In the genomic region with DNA sequence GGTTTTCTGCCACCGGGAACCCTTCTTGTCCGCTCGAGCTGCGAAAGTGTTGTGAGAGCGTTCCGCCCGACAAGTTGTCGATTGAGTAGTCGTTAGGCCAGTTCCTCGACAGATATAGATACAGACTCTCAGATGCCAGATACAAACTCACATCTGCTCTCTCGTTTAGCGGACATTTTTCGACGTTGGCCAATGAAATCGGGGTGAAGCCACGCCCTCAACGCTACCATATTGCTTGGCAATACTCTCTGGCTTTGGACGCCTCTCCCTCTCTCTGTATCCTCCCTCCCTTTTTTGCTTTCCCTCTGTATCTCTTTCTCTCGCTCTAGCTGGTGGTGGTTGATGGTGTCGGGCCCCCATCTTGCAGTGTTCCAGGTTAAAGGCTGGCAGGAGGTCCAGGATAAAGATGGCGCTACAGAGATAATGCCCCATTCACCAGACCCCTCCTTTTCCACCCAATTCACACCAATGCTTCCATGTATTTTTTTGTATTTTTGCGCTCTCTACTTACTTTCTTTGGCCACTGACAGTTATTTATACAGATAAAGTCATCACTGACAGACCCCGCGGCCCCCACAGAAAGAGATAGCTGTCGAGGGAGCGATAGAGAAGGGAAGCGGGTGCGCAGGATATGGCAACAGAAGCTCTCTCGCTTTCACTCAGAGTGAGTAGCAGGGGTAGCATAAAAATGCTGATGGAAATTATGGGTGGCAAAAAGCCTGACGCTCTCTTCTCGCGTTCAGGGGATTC, we compare ENCODE assay signal across 1 fruit fly cellular context.
TF ChIP-seq lines count a peak whose summit lies in the region.

A gene (minus strand): TSS at position 51 of the 750 bp plus-strand sequence.

TF ChIP-seq in whole organism, embryonic, 481 proteins besides CTCF, POLR2A, EP300 and RAD21 (continued from another document):
- TF ChIP-seq sima (GFP tag; optimal IDR thresholded peaks at IDR 0.05; lab: Kevin White, UChicago): no peak
- no peak for TF ChIP-seq Hmx (GFP tag; optimal IDR thresholded peaks at IDR 0.05; lab: Kevin White, UChicago)
- no peak for TF ChIP-seq Asciz (GFP tag; optimal IDR thresholded peaks at IDR 0.05; lab: Kevin White, UChicago)
- peak; percentile 98 for TF ChIP-seq Nf-YC (tag; optimal IDR thresholded peaks at IDR 0.05; lab: Kevin White, UChicago)
- no peak for TF ChIP-seq fd64A (GFP tag; optimal IDR thresholded peaks at IDR 0.05; lab: Kevin White, UChicago)
- no peak for TF ChIP-seq chn (GFP tag; optimal IDR thresholded peaks at IDR 0.05; lab: Kevin White, UChicago)
- peak; percentile 12 for TF ChIP-seq D (optimal IDR thresholded peaks at IDR 0.05; lab: Kevin White, UChicago)
- no peak for TF ChIP-seq D (GFP tag; optimal IDR thresholded peaks at IDR 0.05; lab: Kevin White, UChicago)
- TF ChIP-seq Doc2 (GFP tag; IDR thresholded peaks at IDR 0.05; lab: Robert Waterston, UW): no peak
- TF ChIP-seq Dad (GFP tag; optimal IDR thresholded peaks at IDR 0.05; lab: Kevin White, UChicago): no peak
- no peak for TF ChIP-seq gsb (GFP tag; IDR thresholded peaks at IDR 0.05; lab: Robert Waterston, UW)
- no peak for TF ChIP-seq Adf1 (GFP tag; IDR thresholded peaks at IDR 0.05; lab: Robert Waterston, UW)
- 0 out of 2 replicates have a peak, but pooled peaks have one; percentile 17 for TF ChIP-seq hbn (GFP tag; IDR thresholded peaks at IDR 0.05; lab: Robert Waterston, UW; ENCODE audit: partially characterized antibody)
- peak; percentile 48 for TF ChIP-seq ewg (GFP tag; optimal IDR thresholded peaks at IDR 0.05; lab: Kevin White, UChicago)
- peak; percentile 32 for TF ChIP-seq CoRest (tag; optimal IDR thresholded peaks at IDR 0.05; lab: Kevin White, UChicago)
- peak; percentile 93 for TF ChIP-seq CG1832 (GFP tag; optimal IDR thresholded peaks at IDR 0.05; lab: Kevin White, UChicago)
- no peak for TF ChIP-seq hkb (optimal IDR thresholded peaks at IDR 0.05; lab: Kevin White, UChicago)
- TF ChIP-seq hkb (GFP tag; IDR thresholded peaks at IDR 0.05; lab: Robert Waterston, UW): no peak
- peak; percentile 24 for TF ChIP-seq crol (GFP tag; IDR thresholded peaks at IDR 0.05; lab: Robert Waterston, UW)
- peak; percentile 48 for TF ChIP-seq kni (GFP tag; optimal IDR thresholded peaks at IDR 0.05; lab: Kevin White, UChicago)
- no peak for TF ChIP-seq Vsx1 (GFP tag; optimal IDR thresholded peaks at IDR 0.05; lab: Kevin White, UChicago)
- no peak for TF ChIP-seq CG18619 (GFP tag; optimal IDR thresholded peaks at IDR 0.05; lab: Kevin White, UChicago)
- TF ChIP-seq Med (GFP tag; lab: Kevin White, UChicago): no peak
- TF ChIP-seq Nf-YB (GFP tag; optimal IDR thresholded peaks at IDR 0.05; lab: Kevin White, UChicago): peak; percentile 99
- peak; percentile 82 for TF ChIP-seq seq (GFP tag; IDR thresholded peaks at IDR 0.05; lab: Robert Waterston, UW)
- no peak for TF ChIP-seq CG9797 (GFP tag; optimal IDR thresholded peaks at IDR 0.05; lab: Kevin White, UChicago)
- no peak for TF ChIP-seq nerfin-1 (tag; optimal IDR thresholded peaks at IDR 0.05; lab: Kevin White, UChicago)
- TF ChIP-seq sug (tag; optimal IDR thresholded peaks at IDR 0.05; lab: Kevin White, UChicago): no peak
- TF ChIP-seq odd (GFP tag; optimal IDR thresholded peaks at IDR 0.05; lab: Kevin White, UChicago): no peak
- TF ChIP-seq mam (GFP tag; optimal IDR thresholded peaks at IDR 0.05; lab: Kevin White, UChicago): no peak
- no peak for TF ChIP-seq Dref (GFP tag; IDR thresholded peaks at IDR 0.05; lab: Robert Waterston, UW)
- TF ChIP-seq sd (tag; optimal IDR thresholded peaks at IDR 0.05; lab: Kevin White, UChicago): no peak
- TF ChIP-seq Aef1 (GFP tag; IDR thresholded peaks at IDR 0.05; lab: Robert Waterston, UW): no peak
- TF ChIP-seq tap (tag; optimal IDR thresholded peaks at IDR 0.05; lab: Kevin White, UChicago): no peak
- no peak for TF ChIP-seq CG12942 (GFP tag; optimal IDR thresholded peaks at IDR 0.05; lab: Kevin White, UChicago)
- peak; percentile 87 for TF ChIP-seq Ets65A (GFP tag; lab: Kevin White, UChicago)
- TF ChIP-seq NK7.1 (GFP tag; optimal IDR thresholded peaks at IDR 0.05; lab: Kevin White, UChicago): no peak
- TF ChIP-seq Deaf1 (tag; optimal IDR thresholded peaks at IDR 0.05; lab: Kevin White, UChicago): no peak
- TF ChIP-seq Trl (optimal IDR thresholded peaks at IDR 0.05; lab: Kevin White, UChicago): peak; percentile 78 to 97
- no peak for TF ChIP-seq Trl (GFP tag; optimal IDR thresholded peaks at IDR 0.05; lab: Kevin White, UChicago)
- peak; percentile 84 for TF ChIP-seq phol (tag; optimal IDR thresholded peaks at IDR 0.05; lab: Kevin White, UChicago)
- TF ChIP-seq Dll (GFP tag; IDR thresholded peaks at IDR 0.05; lab: Robert Waterston, UW; ENCODE audit: partially characterized antibody): peak; percentile 48; the same call in 1 of the 4 replicates
- 0 out of 4 replicates have a peak, but pooled peaks have one; percentile 28 for TF ChIP-seq chinmo (GFP tag; IDR thresholded peaks at IDR 0.05; lab: Robert Waterston, UW; ENCODE audit: partially characterized antibody)
- TF ChIP-seq CG4282 (GFP tag; optimal IDR thresholded peaks at IDR 0.05; lab: Kevin White, UChicago): no peak
- no peak for TF ChIP-seq CG15514 (GFP tag; optimal IDR thresholded peaks at IDR 0.05; lab: Kevin White, UChicago)
- no peak for TF ChIP-seq nmo (GFP tag; optimal IDR thresholded peaks at IDR 0.05; lab: Kevin White, UChicago)
